Worm (Caenorhabditis elegans): ENCODE measurements around the gene H06I04.6.

Gene H06I04.6

ce11 chrIII:3034458-3034857 is 29.7 kb downstream of the H06I04.6 start:
- TF ChIP-seq syd-9 (tag; optimal IDR thresholded peaks at IDR 0.05) (no peak), zip-5 (tag; optimal IDR thresholded peaks at IDR 0.05) (no peak), unc-55 (GFP tag; optimal IDR thresholded peaks at IDR 0.05) (no peak), fkh-6 (tag; optimal IDR thresholded peaks at IDR 0.05) (no peak), pax-1 (tag; optimal IDR thresholded peaks at IDR 0.05) (no peak), lin-11 (tag; optimal IDR thresholded peaks at IDR 0.05) (no peak), ceh-24 (tag; optimal IDR thresholded peaks at IDR 0.05) (no peak), ceh-30 (tag; optimal IDR thresholded peaks at IDR 0.05) (no peak), Y22D7AL.16 (tag; optimal IDR thresholded peaks at IDR 0.05) (no peak), eyg-1 (tag; optimal IDR thresholded peaks at IDR 0.05) (no peak), gmeb-2 (tag; optimal IDR thresholded peaks at IDR 0.05) (no peak), elt-2 (tag; optimal IDR thresholded peaks at IDR 0.05) (no peak)

ce11 chrIII:3033931-3034330 is 30.2 kb downstream of the H06I04.6 start:
- TF ChIP-seq ceh-24 (tag; optimal IDR thresholded peaks at IDR 0.05) (no peak), nfya-1 (tag; optimal IDR thresholded peaks at IDR 0.05) (peak; percentile 61)

ce11 chrIII:3033507-3033906 is 30.6 kb downstream of the H06I04.6 start:
- TF ChIP-seq unc-42 (tag; optimal IDR thresholded peaks at IDR 0.05) = no peak
- TF ChIP-seq nfya-1 (tag; optimal IDR thresholded peaks at IDR 0.05) = peak; percentile 68

ce11 chrIII:3031017-3031756 is 33.0 kb downstream of the H06I04.6 start:
- TF ChIP-seq ceh-22 (tag; optimal IDR thresholded peaks at IDR 0.05) = no peak
- peak; percentile 94 for TF ChIP-seq nfya-1 (tag; optimal IDR thresholded peaks at IDR 0.05)
- TF ChIP-seq hlh-30 (tag; optimal IDR thresholded peaks at IDR 0.05; ENCODE audit: insufficient read depth) = no peak
- no peak for TF ChIP-seq rnt-1 (tag; optimal IDR thresholded peaks at IDR 0.05)
- no peak for TF ChIP-seq ceh-9 (tag; optimal IDR thresholded peaks at IDR 0.05)
- no peak for TF ChIP-seq ceh-14 (tag; optimal IDR thresholded peaks at IDR 0.05)
- no peak for TF ChIP-seq ets-4 (tag; optimal IDR thresholded peaks at IDR 0.05)
- no peak for TF ChIP-seq K09A11.1 (tag; optimal IDR thresholded peaks at IDR 0.05; ENCODE audit: insufficient read depth)

ce11 chrIII:3029822-3030221 is 34.3 kb downstream of the H06I04.6 start:
- no peak for TF ChIP-seq ttx-3 (tag; optimal IDR thresholded peaks at IDR 0.05)
- TF ChIP-seq zip-5 (tag; optimal IDR thresholded peaks at IDR 0.05) = no peak
- TF ChIP-seq madf-2 (tag; optimal IDR thresholded peaks at IDR 0.05) = no peak
- no peak for TF ChIP-seq ets-4 (tag; optimal IDR thresholded peaks at IDR 0.05)
- no peak for TF ChIP-seq dmd-4 (tag; optimal IDR thresholded peaks at IDR 0.05; ENCODE audit: borderline replicate concordance)
- TF ChIP-seq eyg-1 (tag; optimal IDR thresholded peaks at IDR 0.05) = no peak
- no peak for TF ChIP-seq ceh-30 (tag; optimal IDR thresholded peaks at IDR 0.05)
- TF ChIP-seq pha-4 (tag; optimal IDR thresholded peaks at IDR 0.05) = no peak
- no peak for TF ChIP-seq hlh-30 (tag; optimal IDR thresholded peaks at IDR 0.05; ENCODE audit: insufficient read depth)
- no peak for TF ChIP-seq K02D7.2 (tag; optimal IDR thresholded peaks at IDR 0.05)
- no peak for TF ChIP-seq F13H6.1 (tag; optimal IDR thresholded peaks at IDR 0.05)
- no peak for TF ChIP-seq unc-86 (tag; optimal IDR thresholded peaks at IDR 0.05)

ce11 chrIII:3026679-3027078 is 37.5 kb downstream of the H06I04.6 start:
- TF ChIP-seq nhr-11 (tag; optimal IDR thresholded peaks at IDR 0.05) (no peak), hlh-15 (tag; optimal IDR thresholded peaks at IDR 0.05) (no peak), C08G9.2 (tag; optimal IDR thresholded peaks at IDR 0.05) (no peak), rnt-1 (tag; optimal IDR thresholded peaks at IDR 0.05) (no peak), hlh-8 (tag; optimal IDR thresholded peaks at IDR 0.05) (no peak), ceh-18 (tag; optimal IDR thresholded peaks at IDR 0.05) (no peak), hlh-6 (tag; optimal IDR thresholded peaks at IDR 0.05) (no peak), pag-3 (tag; optimal IDR thresholded peaks at IDR 0.05; ENCODE audit: borderline replicate concordance) (no peak), pqm-1 (tag; optimal IDR thresholded peaks at IDR 0.05) (no peak), pha-4 (tag; optimal IDR thresholded peaks at IDR 0.05) (no peak)

Data from whole organism, late embryonic.